Worm (Caenorhabditis elegans) whole organism, L3 larva: ENCODE results near the gene F40G9.18.

ENCODE experiments used
- R02D3.7 ChIP-seq: fragments of 150-350 bp; optimal IDR thresholded peaks from 2 replicates; lab custom pipeline; 2014; ENCODE audit warnings: missing biosample characterization, missing genetic modification characterization
- ZK546.5 ChIP-seq: sonication (generic microtip); optimal IDR thresholded peaks from 2 replicates; lab custom pipeline; 2017; ENCODE audit warnings: missing biosample characterization, missing genetic modification characterization
- aly-2 ChIP-seq: fragments of 150-350 bp; optimal IDR thresholded peaks from 2 replicates; lab custom pipeline; 2014; ENCODE audit warnings: missing biosample characterization, missing genetic modification characterization
- ceh-16 ChIP-seq: sonication (generic microtip); optimal IDR thresholded peaks from 2 replicates; lab custom pipeline; 2017; ENCODE audit warnings: missing biosample characterization, missing genetic modification characterization
- ceh-28 ChIP-seq: fragments of 150-350 bp; optimal IDR thresholded peaks from 2 replicates; lab custom pipeline; 2014; ENCODE audit warnings: missing biosample characterization, missing genetic modification reagents, missing genetic modification characterization
- ceh-82 ChIP-seq: fragments of 150-350 bp; optimal IDR thresholded peaks from 2 replicates; lab custom pipeline; 2014; ENCODE audit warnings: missing biosample characterization, missing genetic modification characterization
- ceh-9 ChIP-seq: sonication (generic microtip); optimal IDR thresholded peaks from 2 replicates; lab custom pipeline; 2018; ENCODE audit warnings: missing biosample characterization, missing genetic modification characterization
- daf-12 ChIP-seq: fragments of 150-350 bp; optimal IDR thresholded peaks from 2 replicates; lab custom pipeline; 2014; ENCODE audit warnings: missing biosample characterization, missing genetic modification reagents, missing genetic modification characterization
- egl-27 ChIP-seq: sonication (generic microtip); optimal IDR thresholded peaks from 4 replicates; lab custom pipeline; 2017; ENCODE audit warnings: missing biosample characterization, missing genetic modification reagents, missing genetic modification characterization
- egl-5 ChIP-seq: fragments of 150-350 bp; optimal IDR thresholded peaks from 2 replicates; lab custom pipeline; 2017; ENCODE audit warnings: missing biosample characterization, missing genetic modification reagents, missing genetic modification characterization, inconsistent platforms
- elt-1 ChIP-seq: fragments of 150-350 bp; optimal IDR thresholded peaks from 2 replicates; lab custom pipeline; 2014; ENCODE audit warnings: missing biosample characterization, missing genetic modification characterization
- elt-2 ChIP-seq: sonication (generic microtip); optimal IDR thresholded peaks from 2 replicates; lab custom pipeline; 2016; ENCODE audit warnings: missing genetic modification reagents, mild to moderate bottlenecking, missing genetic modification characterization, missing compliant biosample characterization
- fkh-10 ChIP-seq: sonication (generic microtip); optimal IDR thresholded peaks from 2 replicates; lab custom pipeline; 2017; ENCODE audit warnings: missing biosample characterization, missing genetic modification reagents, missing genetic modification characterization
- fos-1 ChIP-seq: fragments of 150-350 bp; optimal IDR thresholded peaks from 2 replicates; lab custom pipeline; 2014; ENCODE audit warnings: missing biosample characterization, missing genetic modification characterization
- hmg-11 ChIP-seq: sonication (generic microtip); optimal IDR thresholded peaks from 2 replicates; lab custom pipeline; 2016; ENCODE audit warnings: missing genetic modification characterization, missing compliant biosample characterization
- jun-1 ChIP-seq: fragments of 150-350 bp; optimal IDR thresholded peaks from 2 replicates; lab custom pipeline; 2014; ENCODE audit warnings: missing biosample characterization, missing genetic modification reagents, missing genetic modification characterization
- lin-15B ChIP-seq: fragments of 150-350 bp; optimal IDR thresholded peaks from 2 replicates; lab custom pipeline; 2014; ENCODE audit warnings: missing biosample characterization, missing genetic modification characterization
- lin-39 ChIP-seq: fragments of 150-350 bp; optimal IDR thresholded peaks from 2 replicates; lab custom pipeline; 2018; ENCODE audit warnings: missing biosample characterization, missing genetic modification reagents, missing genetic modification characterization
- mml-1 ChIP-seq: fragments of 150-350 bp; sonication (generic microtip); optimal IDR thresholded peaks from 3 replicates; lab custom pipeline; 2014; ENCODE audit warnings: missing biosample characterization, missing genetic modification characterization
- nfya-1 ChIP-seq: sonication (generic microtip); optimal IDR thresholded peaks from 2 replicates; lab custom pipeline; 2017; ENCODE audit warnings: missing genetic modification characterization, mild to moderate bottlenecking, missing compliant biosample characterization, antibody characterized with exemption, moderate library complexity; ENCODE audit not compliant: insufficient read depth
- nhr-11 ChIP-seq: fragments of 150-350 bp; optimal IDR thresholded peaks from 2 replicates; lab custom pipeline; 2014; ENCODE audit warnings: missing biosample characterization, missing genetic modification characterization
- nhr-12 ChIP-seq: fragments of 150-350 bp; optimal IDR thresholded peaks from 2 replicates; lab custom pipeline; 2014; ENCODE audit warnings: missing biosample characterization, missing genetic modification characterization
- nhr-237 ChIP-seq: fragments of 150-350 bp; optimal IDR thresholded peaks from 2 replicates; lab custom pipeline; 2014; ENCODE audit warnings: missing biosample characterization, missing genetic modification characterization
- nhr-25 ChIP-seq: sonication (generic microtip); optimal IDR thresholded peaks from 2 replicates; lab custom pipeline; 2017; ENCODE audit warnings: missing biosample characterization, missing genetic modification characterization
- nhr-28 ChIP-seq: fragments of 150-350 bp; optimal IDR thresholded peaks from 2 replicates; lab custom pipeline; 2014; ENCODE audit warnings: missing biosample characterization, missing genetic modification characterization
- nhr-43 ChIP-seq: sonication (generic microtip); optimal IDR thresholded peaks from 2 replicates; lab custom pipeline; 2016; ENCODE audit warnings: mild to moderate bottlenecking, missing genetic modification characterization, missing compliant biosample characterization; ENCODE audit not compliant: poor library complexity, severe bottlenecking
- nhr-76 ChIP-seq: fragments of 150-350 bp; sonication (generic microtip); optimal IDR thresholded peaks from 5 replicates; lab custom pipeline; 2014; ENCODE audit warnings: missing biosample characterization, missing genetic modification characterization
- nhr-77 ChIP-seq: fragments of 150-350 bp; optimal IDR thresholded peaks from 2 replicates; lab custom pipeline; 2014; ENCODE audit warnings: missing biosample characterization, missing genetic modification characterization
- pha-4 ChIP-seq: fragments of 150-350 bp; optimal IDR thresholded peaks from 2 replicates; lab custom pipeline; 2014; ENCODE audit warnings: missing biosample characterization, missing genetic modification reagents, missing genetic modification characterization
- pqm-1 ChIP-seq: fragments of 150-350 bp; optimal IDR thresholded peaks from 2 replicates; lab custom pipeline; 2017; ENCODE audit warnings: missing biosample characterization, missing genetic modification characterization, inconsistent platforms
- sea-2 ChIP-seq: fragments of 150-350 bp; sonication (generic microtip); optimal IDR thresholded peaks from 4 replicates; lab custom pipeline; 2014; ENCODE audit warnings: missing biosample characterization, missing genetic modification reagents, missing genetic modification characterization
- skn-1 ChIP-seq: fragments of 150-350 bp; optimal IDR thresholded peaks from 2 replicates; lab custom pipeline; 2014; ENCODE audit warnings: missing biosample characterization, missing genetic modification characterization
- snpc-4 ChIP-seq: fragments of 150-350 bp; optimal IDR thresholded peaks from 2 replicates; lab custom pipeline; 2014; ENCODE audit warnings: missing biosample characterization, missing genetic modification characterization
- unc-39 ChIP-seq: sonication (generic microtip); optimal IDR thresholded peaks from 4 replicates; lab custom pipeline; 2017; ENCODE audit warnings: missing biosample characterization, missing genetic modification characterization
- unc-62 ChIP-seq: fragments of 150-350 bp; sonication (generic microtip); optimal IDR thresholded peaks from 4 replicates; lab custom pipeline; 2014; ENCODE audit warnings: missing biosample characterization, missing genetic modification reagents, missing genetic modification characterization
- zag-1 ChIP-seq: fragments of 150-350 bp; optimal IDR thresholded peaks from 2 replicates; lab custom pipeline; 2014; ENCODE audit warnings: missing biosample characterization, missing genetic modification characterization
- ztf-4 ChIP-seq: fragments of 150-350 bp; optimal IDR thresholded peaks from 2 replicates; lab custom pipeline; 2014; ENCODE audit warnings: missing biosample characterization, missing genetic modification characterization

Gene F40G9.18

ce11 chrIII:164775-165174 is 4.6 kb downstream of the F40G9.18 start, which contains the start of gene F40G9.8:
Gene F40G9.8, minus strand, starts transcription at chrIII:164875.
- TF ChIP-seq ZK546.5 (tag; lab: Kevin White, UChicago) (no peak), ceh-16 (tag; lab: Kevin White, UChicago) (no peak), sea-2 (GFP tag; lab: Kevin White, UChicago) (no peak), egl-5 (tag; lab: Kevin White, UChicago) (no peak), nhr-237 (no peak), fos-1 (tag; lab: Kevin White, UChicago) (no peak), ceh-82 (tag; lab: Kevin White, UChicago) (no peak), zag-1 (tag; lab: Kevin White, UChicago) (no peak), lin-15B (no peak), nhr-77 (tag; lab: Kevin White, UChicago) (no peak), lin-39 (tag; lab: Kevin White, UChicago) (no peak), ceh-28 (tag; lab: Kevin White, UChicago) (no peak), nhr-43 (no peak), unc-62 (GFP tag; lab: Kevin White, UChicago) (no peak), nhr-28 (tag; lab: Kevin White, UChicago) (no peak), nhr-12 (tag; lab: Kevin White, UChicago) (no peak)

ce11 chrIII:159665-160064 is 9.7 kb downstream of the F40G9.18 start:
- TF ChIP-seq zag-1 (tag; lab: Kevin White, UChicago) (no peak), nhr-76 (tag; lab: Kevin White, UChicago) (no peak), jun-1 (no peak)
- TF ChIP-seq, all 47 proteins: peak for 0

ce11 chrIII:159149-159548 is 10.2 kb downstream of the F40G9.18 start:
- TF ChIP-seq ztf-4 (tag; lab: Kevin White, UChicago) (no peak), nhr-25 (tag; lab: Kevin White, UChicago) (no peak), R02D3.7 (tag; lab: Kevin White, UChicago) (no peak), hmg-11 (no peak), fkh-10 (GFP tag; lab: Kevin White, UChicago) (no peak), nhr-11 (tag; lab: Kevin White, UChicago) (no peak), nhr-43 (no peak), aly-2 (tag; lab: Kevin White, UChicago) (no peak), unc-62 (GFP tag; lab: Kevin White, UChicago) (no peak), sea-2 (GFP tag; lab: Kevin White, UChicago) (no peak), elt-1 (tag; lab: Kevin White, UChicago) (no peak), ceh-16 (tag; lab: Kevin White, UChicago) (no peak), elt-2 (tag; lab: Kevin White, UChicago) (no peak), skn-1 (tag; lab: Kevin White, UChicago) (no peak)

ce11 chrIII:157980-158379 is 11.4 kb downstream of the F40G9.18 start:
- TF ChIP-seq zag-1 (tag; lab: Kevin White, UChicago): no peak
- no peak for TF ChIP-seq egl-5 (tag; lab: Kevin White, UChicago)
- no peak for TF ChIP-seq egl-27 (tag; lab: Kevin White, UChicago)
- no peak for TF ChIP-seq nhr-12 (tag; lab: Kevin White, UChicago)
- no peak for TF ChIP-seq nhr-25 (tag; lab: Kevin White, UChicago)
- TF ChIP-seq ZK546.5 (tag; lab: Kevin White, UChicago): no peak
- no peak for TF ChIP-seq elt-2 (tag; lab: Kevin White, UChicago)
- TF ChIP-seq mml-1 (tag; lab: Kevin White, UChicago): no peak
- TF ChIP-seq ceh-28 (tag; lab: Kevin White, UChicago): no peak
- no peak for TF ChIP-seq daf-12
- TF ChIP-seq nfya-1 (tag; lab: Kevin White, UChicago): no peak
- TF ChIP-seq ceh-82 (tag; lab: Kevin White, UChicago): no peak
- no peak for TF ChIP-seq snpc-4 (tag; lab: Kevin White, UChicago)
- TF ChIP-seq pqm-1: no peak
- no peak for TF ChIP-seq pha-4 (tag; lab: Kevin White, UChicago)
- TF ChIP-seq ceh-9 (tag; lab: Kevin White, UChicago): no peak
- TF ChIP-seq ztf-4 (tag; lab: Kevin White, UChicago): no peak
- no peak for TF ChIP-seq unc-39 (tag; lab: Kevin White, UChicago)
